Fruit fly (Drosophila melanogaster) whole organism, embryonic: ENCODE measurements around the gene Klp67A.
A peak's percentile ranks its signal among the peaks of the same experiment; 100 is the strongest.

Source experiments
- CG12071 ChIP-seq: fragments of 200-800 bp; sonication (Bioruptor generic); optimal IDR thresholded peaks from 3 replicates; lab custom pipeline; 2018; ENCODE audit warnings: missing biosample characterization, mild to moderate bottlenecking, missing genetic modification characterization
- CG12299 ChIP-seq: fragments of 200-800 bp; sonication (Bioruptor generic); optimal IDR thresholded peaks from 2 replicates; lab custom pipeline; 2018; ENCODE audit warnings: missing biosample characterization, mild to moderate bottlenecking, missing genetic modification characterization
- CG13296 ChIP-seq: fragments of 200-800 bp; sonication (Bioruptor generic); optimal IDR thresholded peaks from 3 replicates; lab custom pipeline; 2018; ENCODE audit warnings: missing biosample characterization, mild to moderate bottlenecking, missing genetic modification characterization
- CG14014 ChIP-seq: fragments of 200-800 bp; sonication (Bioruptor generic); IDR thresholded peaks from 2 replicates; pipeline ENCODE4 v1.3.6; 2022; ENCODE audit warnings: missing biosample characterization, missing genetic modification characterization
- CG15696 ChIP-seq: fragments of 200-800 bp; sonication (Bioruptor generic); optimal IDR thresholded peaks from 2 replicates; lab custom pipeline; 2019; ENCODE audit warnings: missing biosample characterization, mild to moderate bottlenecking, missing genetic modification characterization, moderate library complexity
- CG17568 ChIP-seq: fragments of 200-800 bp; sonication (Bioruptor generic); optimal IDR thresholded peaks from 2 replicates; lab custom pipeline; 2018; ENCODE audit warnings: missing biosample characterization, mild to moderate bottlenecking, missing genetic modification characterization, moderate library complexity
- CG1792 ChIP-seq: fragments of 200-800 bp; sonication (Bioruptor generic); optimal IDR thresholded peaks from 2 replicates; lab custom pipeline; 2016; ENCODE audit warnings: missing biosample characterization, missing genetic modification characterization
- CG3163 ChIP-seq: fragments of 200-800 bp; sonication (Bioruptor generic); optimal IDR thresholded peaks from 3 replicates; lab custom pipeline; 2016; ENCODE audit warnings: missing biosample characterization, missing genetic modification characterization
- CG32772 ChIP-seq: fragments of 200-800 bp; sonication (Bioruptor generic); IDR thresholded peaks from 2 replicates; pipeline ENCODE4 v1.3.6; 2022; ENCODE audit warnings: missing biosample characterization, missing genetic modification characterization
- CG5953 ChIP-seq: fragments of 200-800 bp; sonication (Bioruptor generic); IDR thresholded peaks from 2 replicates; pipeline ENCODE4 v1.3.6; 2022; ENCODE audit warnings: missing biosample characterization, missing genetic modification characterization
- CG7357 ChIP-seq: fragments of 200-800 bp; sonication (Bioruptor generic); IDR thresholded peaks from 3 replicates; pipeline ENCODE4 v1.3.6; 2022; ENCODE audit warnings: missing biosample characterization, missing genetic modification characterization
- CG9437 ChIP-seq: fragments of 200-800 bp; sonication (Bioruptor generic); optimal IDR thresholded peaks from 2 replicates; lab custom pipeline; 2018; ENCODE audit warnings: missing biosample characterization, mild to moderate bottlenecking, missing genetic modification characterization
- CHES-1-like ChIP-seq: fragments of 200-800 bp; sonication (Bioruptor generic); optimal IDR thresholded peaks from 2 replicates; lab custom pipeline; 2016; ENCODE audit warnings: missing biosample characterization, missing genetic modification characterization
- Camta ChIP-seq: fragments of 200-800 bp; sonication (Bioruptor generic); optimal IDR thresholded peaks from 2 replicates; lab custom pipeline; 2016; ENCODE audit warnings: missing biosample characterization, missing genetic modification characterization
- CrebB ChIP-seq: fragments of 200-800 bp; sonication (Bioruptor generic); optimal IDR thresholded peaks from 3 replicates; lab custom pipeline; 2018; ENCODE audit warnings: missing biosample characterization, mild to moderate bottlenecking, missing genetic modification characterization
- Dip2 ChIP-seq: fragments of 200-800 bp; sonication (Bioruptor generic); IDR thresholded peaks from 2 replicates; pipeline ENCODE4 v1.3.6; 2022; ENCODE audit warnings: missing biosample characterization, missing genetic modification characterization
- Dip3 ChIP-seq: fragments of 200-800 bp; sonication (Bioruptor generic); optimal IDR thresholded peaks from 3 replicates; lab custom pipeline; 2016; ENCODE audit warnings: missing biosample characterization, missing genetic modification characterization
- Dll ChIP-seq: fragments of 200-800 bp; sonication (Bioruptor generic); IDR thresholded peaks from 4 replicates; pipeline ENCODE4 v1.3.6; 2022; ENCODE audit warnings: missing biosample characterization, missing genetic modification characterization; ENCODE audit not compliant: partially characterized antibody
- Ets97D ChIP-seq: fragments of 200-800 bp; sonication (Bioruptor generic); optimal IDR thresholded peaks from 3 replicates; lab custom pipeline; 2016; ENCODE audit warnings: missing biosample characterization, missing genetic modification characterization
- Gsc ChIP-seq: fragments of 200-800 bp; sonication (Bioruptor generic); IDR thresholded peaks from 2 replicates; pipeline ENCODE4 v1.3.6; 2022; ENCODE audit warnings: missing biosample characterization, missing genetic modification characterization
- Mrtf ChIP-seq: fragments of 200-800 bp; sonication (Bioruptor generic); IDR thresholded peaks from 3 replicates; pipeline ENCODE4 v1.3.6; 2022; ENCODE audit warnings: missing biosample characterization, missing genetic modification characterization
- Nf-YA ChIP-seq: fragments of 200-800 bp; sonication (Bioruptor generic); IDR thresholded peaks from 2 replicates; pipeline ENCODE4 v1.3.6; 2022; ENCODE audit warnings: missing biosample characterization, missing genetic modification characterization
- Nf-YC ChIP-seq: fragments of 200-800 bp; optimal IDR thresholded peaks from 3 replicates; lab custom pipeline; 2019; ENCODE audit warnings: missing biosample characterization, mild to moderate bottlenecking, missing genetic modification characterization, moderate library complexity
- Sin3A ChIP-seq: fragments of >200 bp; optimal IDR thresholded peaks from 2 replicates; lab custom pipeline; 2018
- Xrp1 ChIP-seq: fragments of 200-800 bp; sonication (Bioruptor generic); IDR thresholded peaks from 2 replicates; pipeline ENCODE4 v1.3.6; 2022; ENCODE audit warnings: missing biosample characterization, missing genetic modification characterization
- ato ChIP-seq: fragments of 200-800 bp; sonication (Bioruptor generic); IDR thresholded peaks from 2 replicates; pipeline ENCODE4 v1.3.6; 2022; ENCODE audit warnings: missing biosample characterization, missing genetic modification characterization; ENCODE audit not compliant: partially characterized antibody
- crc ChIP-seq: fragments of 200-800 bp; sonication (Bioruptor generic); optimal IDR thresholded peaks from 2 replicates; lab custom pipeline; 2016; ENCODE audit warnings: missing biosample characterization, missing genetic modification characterization
- cwo ChIP-seq: fragments of 200-800 bp; sonication (Bioruptor generic); optimal IDR thresholded peaks from 3 replicates; lab custom pipeline; 2017; ENCODE audit warnings: missing biosample characterization, missing genetic modification characterization, mild to moderate bottlenecking, moderate library complexity, missing genetic modification reagents
- dm ChIP-seq: fragments of 200-800 bp; sonication (Bioruptor generic); optimal IDR thresholded peaks from 3 replicates; lab custom pipeline; 2016; ENCODE audit warnings: missing biosample characterization, missing genetic modification characterization
- fru ChIP-seq: fragments of >200 bp; optimal IDR thresholded peaks from 2 replicates; lab custom pipeline; 2017
- grn ChIP-seq: fragments of 200-800 bp; sonication (Bioruptor generic); optimal IDR thresholded peaks from 3 replicates; lab custom pipeline; 2017; ENCODE audit warnings: missing biosample characterization, missing genetic modification characterization
- gsb-n ChIP-seq: fragments of 200-800 bp; sonication (Bioruptor generic); optimal IDR thresholded peaks from 3 replicates; lab custom pipeline; 2018; ENCODE audit warnings: missing biosample characterization, mild to moderate bottlenecking, missing genetic modification characterization
- hkb ChIP-seq, 2 experiments: fragments of 200-800 bp in 1 of 2; fragments of >200 bp in 1 of 2; sonication (Bioruptor generic) in 1 of 2; IDR thresholded peaks in 1 of 2; optimal IDR thresholded peaks in 1 of 2; 2 replicates each; pipeline versions ENCODE4 v1.3.6 to Lab custom; 2017 to 2022; ENCODE audit warnings: missing biosample characterization in 1 of 2, missing genetic modification characterization in 1 of 2
- ind ChIP-seq: fragments of 200-800 bp; sonication (Bioruptor generic); optimal IDR thresholded peaks from 3 replicates; lab custom pipeline; 2016; ENCODE audit warnings: missing biosample characterization, missing genetic modification characterization
- kah ChIP-seq: fragments of 200-800 bp; sonication (Bioruptor generic); optimal IDR thresholded peaks from 2 replicates; lab custom pipeline; 2018; ENCODE audit warnings: missing biosample characterization, mild to moderate bottlenecking, missing genetic modification characterization
- lab ChIP-seq: fragments of 200-800 bp; sonication (Bioruptor generic); optimal IDR thresholded peaks from 3 replicates; lab custom pipeline; 2017; ENCODE audit warnings: missing biosample characterization, missing genetic modification characterization, mild to moderate bottlenecking, moderate library complexity, missing genetic modification reagents
- luna ChIP-seq: fragments of 200-800 bp; sonication (Bioruptor generic); optimal IDR thresholded peaks from 2 replicates; lab custom pipeline; 2016; ENCODE audit warnings: missing biosample characterization, missing genetic modification characterization
- pan ChIP-seq, 4 experiments: fragments of >200 bp in 3 of 4; fragments of 200-800 bp in 1 of 4; sonication (Bioruptor generic) in 1 of 4; optimal IDR thresholded peaks in 3 of 4; IDR thresholded peaks in 1 of 4; 2 replicates each; pipeline versions ENCODE4 v1.3.6 to Lab custom; 2017 to 2022; ENCODE audit warnings: missing biosample characterization in 2 of 4, missing genetic modification characterization in 2 of 4, mixed read lengths in 1 of 4
- peb ChIP-seq: fragments of 200-800 bp; sonication (Bioruptor generic); IDR thresholded peaks from 2 replicates; pipeline ENCODE4 v1.3.6; 2022; ENCODE audit warnings: missing biosample characterization, missing genetic modification characterization
- phol ChIP-seq: fragments of 200-800 bp; sonication (Bioruptor generic); optimal IDR thresholded peaks from 3 replicates; lab custom pipeline; 2018; ENCODE audit warnings: missing biosample characterization, mild to moderate bottlenecking, missing genetic modification characterization, moderate library complexity
- repo ChIP-seq: fragments of 200-800 bp; sonication (Bioruptor generic); optimal IDR thresholded peaks from 2 replicates; lab custom pipeline; 2016; ENCODE audit warnings: missing biosample characterization, missing genetic modification characterization
- scrt ChIP-seq: fragments of 200-800 bp; sonication (Bioruptor generic); optimal IDR thresholded peaks from 2 replicates; lab custom pipeline; 2018; ENCODE audit warnings: missing biosample characterization, mild to moderate bottlenecking, missing genetic modification characterization, moderate library complexity
- seq ChIP-seq: fragments of 200-800 bp; sonication (Bioruptor generic); IDR thresholded peaks from 2 replicates; pipeline ENCODE4 v1.3.6; 2022; ENCODE audit warnings: missing biosample characterization, missing genetic modification characterization
- shn ChIP-seq: fragments of 200-800 bp; sonication (Bioruptor generic); optimal IDR thresholded peaks from 3 replicates; lab custom pipeline; 2016; ENCODE audit warnings: missing biosample characterization, missing genetic modification characterization
- sqz ChIP-seq: fragments of 200-800 bp; sonication (Bioruptor generic); optimal IDR thresholded peaks from 3 replicates; lab custom pipeline; 2018; ENCODE audit warnings: missing biosample characterization, mild to moderate bottlenecking, missing genetic modification characterization
- trem ChIP-seq: fragments of 200-800 bp; optimal IDR thresholded peaks from 3 replicates; lab custom pipeline; 2019; ENCODE audit warnings: missing biosample characterization, mild to moderate bottlenecking, missing genetic modification characterization, moderate library complexity
- unc-4 ChIP-seq: fragments of 200-800 bp; sonication (Bioruptor generic); IDR thresholded peaks from 2 replicates; pipeline ENCODE4 v1.3.6; 2022; ENCODE audit warnings: missing biosample characterization, missing genetic modification characterization; ENCODE audit not compliant: partially characterized antibody
- yki ChIP-seq: fragments of >200 bp; optimal IDR thresholded peaks from 3 replicates; lab custom pipeline; 2018
- zen2 ChIP-seq: fragments of 200-800 bp; sonication (Bioruptor generic); IDR thresholded peaks from 3 replicates; pipeline ENCODE4 v1.3.6; 2022; ENCODE audit warnings: missing biosample characterization, missing genetic modification characterization; ENCODE audit not compliant: partially characterized antibody

Gene Klp67A

dm6 chr3L:9399013-9399750, 32.3 kb upstream of the Klp67A start, which contains the start of gene CG4080 (continued):
- peak; percentile 6 for TF ChIP-seq hkb (optimal IDR thresholded peaks at IDR 0.05; lab: Kevin White, UChicago)
- TF ChIP-seq hkb (GFP tag; IDR thresholded peaks at IDR 0.05; lab: Robert Waterston, UW), result 0 out of 2 replicates have a peak, but pooled peaks have one; percentile 19
- TF ChIP-seq Nf-YC (tag; lab: Kevin White, UChicago), result peak; percentile 44
- peak; percentile 34 for TF ChIP-seq CG17568 (GFP tag; lab: Kevin White, UChicago)
- TF ChIP-seq Ets97D (GFP tag; lab: Kevin White, UChicago), result peak; percentile 61
- TF ChIP-seq CG3163 (GFP tag; lab: Kevin White, UChicago), result no peak
- peak; percentile 47; the same call in 1 of the 2 replicates for TF ChIP-seq CG14014 (GFP tag; lab: Robert Waterston, UW)
- no peak for TF ChIP-seq CG32772 (GFP tag; lab: Robert Waterston, UW)
- no peak for TF ChIP-seq CG15696
- no peak for TF ChIP-seq crc (GFP tag; lab: Kevin White, UChicago)
- no peak for TF ChIP-seq cwo (GFP tag; lab: Kevin White, UChicago)
- TF ChIP-seq Xrp1 (GFP tag; lab: Robert Waterston, UW), result no peak; the same call in 1 of the 2 replicates
- TF ChIP-seq Dip2, result no peak
- TF ChIP-seq Sin3A, result no peak
- TF ChIP-seq CrebB, result no peak
- no peak for TF ChIP-seq dm (GFP tag; lab: Kevin White, UChicago)
- TF ChIP-seq shn (GFP tag; lab: Kevin White, UChicago), result no peak
- peak; percentile 88 for TF ChIP-seq unc-4 (GFP tag; lab: Robert Waterston, UW)
- peak; percentile 10 for TF ChIP-seq CG12299
- TF ChIP-seq Dll (GFP tag; lab: Robert Waterston, UW), result peak; percentile 89
- TF ChIP-seq CG7357 (GFP tag; lab: Robert Waterston, UW), result no peak
- no peak for TF ChIP-seq CG1792 (GFP tag; lab: Kevin White, UChicago)
- no peak for TF ChIP-seq peb
- TF ChIP-seq kah (GFP tag; lab: Kevin White, UChicago), result no peak
- peak; percentile 55 for TF ChIP-seq phol (tag; lab: Kevin White, UChicago)
- TF ChIP-seq luna (GFP tag; lab: Kevin White, UChicago), result no peak
- TF ChIP-seq ato (GFP tag; lab: Robert Waterston, UW), result 0 out of 2 replicates have a peak, but pooled peaks have one; percentile 14
- peak; percentile 16 for TF ChIP-seq Camta
- peak; percentile 40 for TF ChIP-seq gsb-n (tag; lab: Kevin White, UChicago)
- no peak for TF ChIP-seq Mrtf
- no peak for TF ChIP-seq Gsc (GFP tag; lab: Robert Waterston, UW)
- no peak for TF ChIP-seq CG12071 (GFP tag; lab: Kevin White, UChicago)
- TF ChIP-seq repo, result no peak
- peak; percentile 61 for TF ChIP-seq trem
- no peak for TF ChIP-seq CG13296 (GFP tag; lab: Kevin White, UChicago)
- TF ChIP-seq Nf-YA (GFP tag; lab: Robert Waterston, UW), result no peak
- no peak for TF ChIP-seq yki (lab: Kevin White, UChicago)
- no peak; the same call in 2 of the 3 replicates for TF ChIP-seq zen2 (GFP tag; lab: Robert Waterston, UW)
- TF ChIP-seq sqz, result peak; percentile 32
- peak; percentile 23 for TF ChIP-seq Dip3
- TF ChIP-seq CHES-1-like (GFP tag; lab: Kevin White, UChicago), result no peak
- no peak for TF ChIP-seq seq
- no peak for TF ChIP-seq pan (optimal IDR thresholded peaks at IDR 0.05; lab: Kevin White, UChicago)
- peak in 1 of 2 experiments; percentile 7 for TF ChIP-seq pan (GFP tag; optimal IDR thresholded peaks at IDR 0.05 in 1 of 2, IDR thresholded peaks at IDR 0.05 in 1 of 2)
- 0 out of 2 replicates have a peak, but pooled peaks have one; percentile 41 for TF ChIP-seq CG5953
- peak; percentile 55 for TF ChIP-seq lab (GFP tag; lab: Kevin White, UChicago)
- TF ChIP-seq CG9437 (GFP tag; lab: Kevin White, UChicago), result peak; percentile 54
- TF ChIP-seq fru (lab: Kevin White, UChicago), result no peak
- TF ChIP-seq grn (GFP tag; lab: Kevin White, UChicago), result peak; percentile 26
- peak; percentile 46 for TF ChIP-seq scrt (GFP tag; lab: Kevin White, UChicago)
- TF ChIP-seq ind, result no peak
